Worm (Caenorhabditis elegans) whole organism, L3 larva: Measurements from ENCODE around the gene Y39A3A.2.

Source experiments
- aly-2 ChIP-seq: fragments of 150-350 bp; optimal IDR thresholded peaks from 2 replicates; lab custom pipeline; 2014; ENCODE audit warnings: missing biosample characterization, missing genetic modification characterization
- elt-3 ChIP-seq, 3 experiments: fragments of 150-350 bp in 1 of 3; sonication (generic microtip) in 2 of 3; optimal IDR thresholded peaks; 2 replicates in 2 of 3; 4 replicates in 1 of 3; lab custom pipeline; 2014 to 2017; ENCODE audit warnings: missing biosample characterization in 3 of 3, missing genetic modification characterization in 3 of 3
- hmg-11 ChIP-seq: sonication (generic microtip); optimal IDR thresholded peaks from 2 replicates; lab custom pipeline; 2016; ENCODE audit warnings: missing genetic modification characterization, missing compliant biosample characterization
- lin-39 ChIP-seq: fragments of 150-350 bp; optimal IDR thresholded peaks from 2 replicates; lab custom pipeline; 2018; ENCODE audit warnings: missing biosample characterization, missing genetic modification reagents, missing genetic modification characterization
- nhr-11 ChIP-seq: fragments of 150-350 bp; optimal IDR thresholded peaks from 2 replicates; lab custom pipeline; 2014; ENCODE audit warnings: missing biosample characterization, missing genetic modification characterization
- nhr-237 ChIP-seq: fragments of 150-350 bp; optimal IDR thresholded peaks from 2 replicates; lab custom pipeline; 2014; ENCODE audit warnings: missing biosample characterization, missing genetic modification characterization
- pqm-1 ChIP-seq: fragments of 150-350 bp; optimal IDR thresholded peaks from 2 replicates; lab custom pipeline; 2017; ENCODE audit warnings: missing biosample characterization, missing genetic modification characterization, inconsistent platforms
- skn-1 ChIP-seq: fragments of 150-350 bp; optimal IDR thresholded peaks from 2 replicates; lab custom pipeline; 2014; ENCODE audit warnings: missing biosample characterization, missing genetic modification characterization
- snpc-4 ChIP-seq: fragments of 150-350 bp; optimal IDR thresholded peaks from 2 replicates; lab custom pipeline; 2014; ENCODE audit warnings: missing biosample characterization, missing genetic modification characterization
- unc-39 ChIP-seq: sonication (generic microtip); optimal IDR thresholded peaks from 4 replicates; lab custom pipeline; 2017; ENCODE audit warnings: missing biosample characterization, missing genetic modification characterization
- unc-62 ChIP-seq: fragments of 150-350 bp; sonication (generic microtip); optimal IDR thresholded peaks from 4 replicates; lab custom pipeline; 2014; ENCODE audit warnings: missing biosample characterization, missing genetic modification reagents, missing genetic modification characterization

- TF ChIP-seq unc-39 (tag; lab: Kevin White, UChicago) = no peak
- no peak for TF ChIP-seq nhr-11 (tag; lab: Kevin White, UChicago)
- no peak for TF ChIP-seq pqm-1 (tag; lab: Kevin White, UChicago)
- no peak for TF ChIP-seq aly-2 (tag; lab: Kevin White, UChicago)
- no peak for TF ChIP-seq snpc-4 (tag; lab: Kevin White, UChicago)
- no peak for TF ChIP-seq unc-62 (GFP tag; lab: Kevin White, UChicago)
- TF ChIP-seq lin-39 = no peak
- TF ChIP-seq hmg-11 = no peak
- no peak for TF ChIP-seq skn-1 (tag; lab: Kevin White, UChicago)
- TF ChIP-seq nhr-237 (tag; lab: Kevin White, UChicago) = no peak
- TF ChIP-seq elt-3 (tag; optimal IDR thresholded peaks at IDR 0.05; lab: Kevin White, UChicago) = no peak
Measured at ce11 chrIII:2030776-2031565, 26.5 kb downstream of the Y39A3A.2 start.
